1 fruit fly cellular context compared by ENCODE assay signal in genomic region chr3R:22547585-22548022, dm6.
TF ChIP-seq lines count a peak whose summit lies in the region.

Gene AdipoR (minus strand): TSS chr3R:22547846.

TF ChIP-seq in whole organism, embryonic, 481 proteins besides CTCF, POLR2A, EP300 and RAD21 (continued from another document and continues in another):
- TF ChIP-seq CG8290 (GFP tag; optimal IDR thresholded peaks at IDR 0.05; lab: Kevin White, UChicago) = no peak
- TF ChIP-seq CG8290 (tag; optimal IDR thresholded peaks at IDR 0.05; lab: Kevin White, UChicago) = peak in 1 of 2 experiments; percentile 64
- TF ChIP-seq cg (GFP tag; optimal IDR thresholded peaks at IDR 0.05; lab: Kevin White, UChicago) = no peak
- TF ChIP-seq NK7.1 (GFP tag; optimal IDR thresholded peaks at IDR 0.05; lab: Kevin White, UChicago) = no peak
- TF ChIP-seq E2f2 (GFP tag; IDR thresholded peaks at IDR 0.05; lab: Robert Waterston, UW) = peak; percentile 99
- TF ChIP-seq twi (tag; optimal IDR thresholded peaks at IDR 0.05; lab: Kevin White, UChicago) = peak; percentile 21
- peak in 1 of 2 experiments; percentile 5 for TF ChIP-seq Pdp1 (GFP tag; optimal IDR thresholded peaks at IDR 0.05; lab: Kevin White, UChicago)
- TF ChIP-seq cad (GFP tag; optimal IDR thresholded peaks at IDR 0.05; lab: Kevin White, UChicago) = no peak
- TF ChIP-seq trem (tag; optimal IDR thresholded peaks at IDR 0.05; lab: Kevin White, UChicago) = peak; percentile 77
- TF ChIP-seq YL-1 (GFP tag; optimal IDR thresholded peaks at IDR 0.05; lab: Kevin White, UChicago) = peak; percentile 92
- peak; percentile 7 for TF ChIP-seq CG15269 (tag; optimal IDR thresholded peaks at IDR 0.05; lab: Kevin White, UChicago)
- TF ChIP-seq p53 (GFP tag; optimal IDR thresholded peaks at IDR 0.05; lab: Kevin White, UChicago) = peak; percentile 65
- no peak for TF ChIP-seq H15 (GFP tag; IDR thresholded peaks at IDR 0.05; lab: Robert Waterston, UW)
- no peak for TF ChIP-seq CG30020 (tag; optimal IDR thresholded peaks at IDR 0.05; lab: Kevin White, UChicago)
- TF ChIP-seq Nf-YC (tag; optimal IDR thresholded peaks at IDR 0.05; lab: Kevin White, UChicago) = peak; percentile 39
- no peak for TF ChIP-seq CG11696 (GFP tag; IDR thresholded peaks at IDR 0.05; lab: Robert Waterston, UW)
- no peak for TF ChIP-seq jing (GFP tag; optimal IDR thresholded peaks at IDR 0.05; lab: Kevin White, UChicago)
- TF ChIP-seq nerfin-1 (tag; optimal IDR thresholded peaks at IDR 0.05; lab: Kevin White, UChicago) = no peak
- peak; percentile 56 for TF ChIP-seq CG13624 (GFP tag; optimal IDR thresholded peaks at IDR 0.05; lab: Kevin White, UChicago)
- no peak for TF ChIP-seq CG16863 (GFP tag; optimal IDR thresholded peaks at IDR 0.05; lab: Kevin White, UChicago)
- peak; percentile 95 to 99 for TF ChIP-seq crp (GFP tag; optimal IDR thresholded peaks at IDR 0.05; lab: Kevin White, UChicago)
- TF ChIP-seq vfl (GFP tag; optimal IDR thresholded peaks at IDR 0.05; lab: Kevin White, UChicago) = no peak
- peak; percentile 97 for TF ChIP-seq gfzf (GFP tag; optimal IDR thresholded peaks at IDR 0.05; lab: Kevin White, UChicago)
- TF ChIP-seq CG6683 (GFP tag; optimal IDR thresholded peaks at IDR 0.05; lab: Kevin White, UChicago) = no peak
- no peak for TF ChIP-seq Spps (tag; optimal IDR thresholded peaks at IDR 0.05; lab: Kevin White, UChicago)
- no peak for TF ChIP-seq crc (GFP tag; optimal IDR thresholded peaks at IDR 0.05; lab: Kevin White, UChicago)
- peak; percentile 29 for TF ChIP-seq CG9727 (GFP tag; optimal IDR thresholded peaks at IDR 0.05; lab: Kevin White, UChicago)
- no peak for TF ChIP-seq ranshi (GFP tag; IDR thresholded peaks at IDR 0.05; lab: Robert Waterston, UW)
- TF ChIP-seq CG15601 (tag; optimal IDR thresholded peaks at IDR 0.05; lab: Kevin White, UChicago) = peak; percentile 5
- TF ChIP-seq org-1 (GFP tag; optimal IDR thresholded peaks at IDR 0.05; lab: Kevin White, UChicago) = no peak
- TF ChIP-seq maf-S (GFP tag; optimal IDR thresholded peaks at IDR 0.05; lab: Kevin White, UChicago) = no peak
- TF ChIP-seq Hmx (GFP tag; optimal IDR thresholded peaks at IDR 0.05; lab: Kevin White, UChicago) = no peak
- TF ChIP-seq CG15479 (GFP tag; optimal IDR thresholded peaks at IDR 0.05; lab: Kevin White, UChicago) = no peak
- no peak for TF ChIP-seq CG8478 (optimal IDR thresholded peaks at IDR 0.05; lab: Kevin White, UChicago)
- TF ChIP-seq gem (tag; optimal IDR thresholded peaks at IDR 0.05; lab: Kevin White, UChicago) = no peak
- peak; percentile 65 for TF ChIP-seq ci (GFP tag; IDR thresholded peaks at IDR 0.05; lab: Robert Waterston, UW)
- no peak for TF ChIP-seq CG17612 (GFP tag; IDR thresholded peaks at IDR 0.05; lab: Robert Waterston, UW)
- TF ChIP-seq CG2129 (GFP tag; IDR thresholded peaks at IDR 0.05; lab: Robert Waterston, UW; ENCODE audit: partially characterized antibody) = no peak
- TF ChIP-seq pum (GFP tag; optimal IDR thresholded peaks at IDR 0.05; lab: Kevin White, UChicago) = peak; percentile 6
- no peak for TF ChIP-seq da (GFP tag; optimal IDR thresholded peaks at IDR 0.05; lab: Kevin White, UChicago)
- no peak for TF ChIP-seq CG9609 (GFP tag; optimal IDR thresholded peaks at IDR 0.05; lab: Kevin White, UChicago)
- TF ChIP-seq dpn (GFP tag; optimal IDR thresholded peaks at IDR 0.05; lab: Kevin White, UChicago) = no peak
- peak; percentile 35 for TF ChIP-seq kni (GFP tag; optimal IDR thresholded peaks at IDR 0.05; lab: Kevin White, UChicago)
- peak; percentile 55 for TF ChIP-seq knrl (GFP tag; IDR thresholded peaks at IDR 0.05; lab: Robert Waterston, UW; ENCODE audit: partially characterized antibody)
- TF ChIP-seq CG2889 (GFP tag; IDR thresholded peaks at IDR 0.05; lab: Robert Waterston, UW) = no peak
- peak; percentile 65 for TF ChIP-seq Sin3A (optimal IDR thresholded peaks at IDR 0.05; lab: Kevin White, UChicago)
- TF ChIP-seq CG4617 (GFP tag; optimal IDR thresholded peaks at IDR 0.05; lab: Kevin White, UChicago; ENCODE audit: borderline replicate concordance) = peak; percentile 91
- peak; percentile 47 for TF ChIP-seq Scr (GFP tag; IDR thresholded peaks at IDR 0.05; lab: Robert Waterston, UW; ENCODE audit: partially characterized antibody)
- no peak for TF ChIP-seq eyg (GFP tag; optimal IDR thresholded peaks at IDR 0.05; lab: Kevin White, UChicago)
- peak; percentile 34 for TF ChIP-seq CG12155 (GFP tag; optimal IDR thresholded peaks at IDR 0.05; lab: Kevin White, UChicago)
- TF ChIP-seq HLH54F (GFP tag; optimal IDR thresholded peaks at IDR 0.05; lab: Kevin White, UChicago) = peak; percentile 19
- peak; percentile 56 for TF ChIP-seq CG10267 (tag; optimal IDR thresholded peaks at IDR 0.05; lab: Kevin White, UChicago)
- TF ChIP-seq cato (GFP tag; optimal IDR thresholded peaks at IDR 0.05; lab: Kevin White, UChicago; ENCODE audit: borderline replicate concordance) = no peak
- no peak for TF ChIP-seq shn (GFP tag; optimal IDR thresholded peaks at IDR 0.05; lab: Kevin White, UChicago)
- TF ChIP-seq CG2712 (tag; optimal IDR thresholded peaks at IDR 0.05; lab: Kevin White, UChicago) = peak; percentile 40
- TF ChIP-seq ac (GFP tag; optimal IDR thresholded peaks at IDR 0.05; lab: Kevin White, UChicago) = no peak
- no peak for TF ChIP-seq C15 (GFP tag; IDR thresholded peaks at IDR 0.05; lab: Robert Waterston, UW)
- no peak for TF ChIP-seq br (optimal IDR thresholded peaks at IDR 0.05; lab: Kevin White, UChicago)
- no peak for TF ChIP-seq klu (GFP tag; IDR thresholded peaks at IDR 0.05; lab: Robert Waterston, UW)
- TF ChIP-seq ERR (GFP tag; optimal IDR thresholded peaks at IDR 0.05; lab: Kevin White, UChicago) = no peak
- no peak for TF ChIP-seq Gug (GFP tag; IDR thresholded peaks at IDR 0.05; lab: Robert Waterston, UW)
- TF ChIP-seq bcd (GFP tag; optimal IDR thresholded peaks at IDR 0.05; lab: Kevin White, UChicago) = peak; percentile 34
- TF ChIP-seq Hr39 (optimal IDR thresholded peaks at IDR 0.05; lab: Kevin White, UChicago) = no peak
- TF ChIP-seq ab (GFP tag; optimal IDR thresholded peaks at IDR 0.05; lab: Kevin White, UChicago) = no peak
- no peak for TF ChIP-seq insv (GFP tag; optimal IDR thresholded peaks at IDR 0.05; lab: Kevin White, UChicago)
- TF ChIP-seq CG31224 (GFP tag; IDR thresholded peaks at IDR 0.05; lab: Robert Waterston, UW) = no peak
- no peak for TF ChIP-seq CG30403 (GFP tag; optimal IDR thresholded peaks at IDR 0.05; lab: Kevin White, UChicago)
- TF ChIP-seq phol (tag; optimal IDR thresholded peaks at IDR 0.05; lab: Kevin White, UChicago) = peak; percentile 69
- TF ChIP-seq CG7839 (tag; optimal IDR thresholded peaks at IDR 0.05; lab: Kevin White, UChicago) = peak; percentile 11
- no peak for TF ChIP-seq CG14965 (GFP tag; optimal IDR thresholded peaks at IDR 0.05; lab: Kevin White, UChicago; ENCODE audit: borderline replicate concordance)
- no peak for TF ChIP-seq ttk (GFP tag; IDR thresholded peaks at IDR 0.05; lab: Robert Waterston, UW)
- TF ChIP-seq CG12769 (tag; optimal IDR thresholded peaks at IDR 0.05; lab: Kevin White, UChicago) = peak; percentile 55
- no peak for TF ChIP-seq CG17568 (GFP tag; optimal IDR thresholded peaks at IDR 0.05; lab: Kevin White, UChicago)
- peak; percentile 38 for TF ChIP-seq nau (GFP tag; optimal IDR thresholded peaks at IDR 0.05; lab: Kevin White, UChicago)
- TF ChIP-seq CG16779 (GFP tag; IDR thresholded peaks at IDR 0.05; lab: Robert Waterston, UW) = no peak
- TF ChIP-seq Ptx1 (GFP tag; IDR thresholded peaks at IDR 0.05; lab: Robert Waterston, UW) = 0 out of 2 replicates have a peak, but pooled peaks have one; percentile 14
- TF ChIP-seq Fer3 (tag; optimal IDR thresholded peaks at IDR 0.05; lab: Kevin White, UChicago) = no peak
- no peak for TF ChIP-seq caup (GFP tag; optimal IDR thresholded peaks at IDR 0.05; lab: Kevin White, UChicago; ENCODE audit: severe bottlenecking)
- peak; percentile 48 for TF ChIP-seq lab (GFP tag; optimal IDR thresholded peaks at IDR 0.05; lab: Kevin White, UChicago)
- TF ChIP-seq Trl (optimal IDR thresholded peaks at IDR 0.05; lab: Kevin White, UChicago) = no peak
- TF ChIP-seq Trl (GFP tag; optimal IDR thresholded peaks at IDR 0.05; lab: Kevin White, UChicago) = peak; percentile 11
- peak; percentile 56 for TF ChIP-seq HmgZ (tag; optimal IDR thresholded peaks at IDR 0.05; lab: Kevin White, UChicago)
- no peak for TF ChIP-seq Doc3 (GFP tag; IDR thresholded peaks at IDR 0.05; lab: Robert Waterston, UW; ENCODE audit: partially characterized antibody)
- TF ChIP-seq fd96Cb (tag; optimal IDR thresholded peaks at IDR 0.05; lab: Kevin White, UChicago) = no peak
- TF ChIP-seq CG8281 (tag; optimal IDR thresholded peaks at IDR 0.05; lab: Kevin White, UChicago) = no peak
- peak; percentile 42 for TF ChIP-seq sug (tag; optimal IDR thresholded peaks at IDR 0.05; lab: Kevin White, UChicago)
- TF ChIP-seq GATAe (GFP tag; conservative IDR thresholded peaks at IDR 0.05; lab: Robert Waterston, UW) = no peak
- TF ChIP-seq CG4282 (GFP tag; optimal IDR thresholded peaks at IDR 0.05; lab: Kevin White, UChicago) = peak; percentile 26
- no peak for TF ChIP-seq peb (GFP tag; IDR thresholded peaks at IDR 0.05; lab: Robert Waterston, UW)
- 0 out of 2 replicates have a peak, but pooled peaks have one; percentile 8 for TF ChIP-seq chm (GFP tag; IDR thresholded peaks at IDR 0.05; lab: Robert Waterston, UW)
- no peak for TF ChIP-seq CG18764 (GFP tag; optimal IDR thresholded peaks at IDR 0.05; lab: Kevin White, UChicago)
- TF ChIP-seq CHES-1-like (GFP tag; optimal IDR thresholded peaks at IDR 0.05; lab: Kevin White, UChicago) = peak; percentile 38
- TF ChIP-seq vvl (GFP tag; IDR thresholded peaks at IDR 0.05; lab: Robert Waterston, UW) = peak; percentile 52; the same call in 1 of the 2 replicates
- TF ChIP-seq CG9876 (GFP tag; optimal IDR thresholded peaks at IDR 0.05; lab: Kevin White, UChicago) = no peak
- peak; percentile 3 for TF ChIP-seq CG17912 (GFP tag; optimal IDR thresholded peaks at IDR 0.05; lab: Kevin White, UChicago)
- TF ChIP-seq gsb-n (tag; optimal IDR thresholded peaks at IDR 0.05; lab: Kevin White, UChicago) = peak; percentile 25
- no peak for TF ChIP-seq Stat92E (GFP tag; optimal IDR thresholded peaks at IDR 0.05; lab: Kevin White, UChicago)
- TF ChIP-seq Meics (GFP tag; optimal IDR thresholded peaks at IDR 0.05; lab: Kevin White, UChicago) = peak; percentile 95
- no peak for TF ChIP-seq psq (GFP tag; optimal IDR thresholded peaks at IDR 0.05; lab: Kevin White, UChicago)
- TF ChIP-seq ro (GFP tag; IDR thresholded peaks at IDR 0.05; lab: Robert Waterston, UW) = no peak
- TF ChIP-seq Dek (tag; optimal IDR thresholded peaks at IDR 0.05; lab: Kevin White, UChicago) = no peak
- TF ChIP-seq CG15514 (GFP tag; optimal IDR thresholded peaks at IDR 0.05; lab: Kevin White, UChicago) = peak; percentile 77
- peak; percentile 95 for TF ChIP-seq zf30C (GFP tag; optimal IDR thresholded peaks at IDR 0.05; lab: Kevin White, UChicago)
- TF ChIP-seq CG6254 (GFP tag; optimal IDR thresholded peaks at IDR 0.05; lab: Kevin White, UChicago) = no peak
- peak; percentile 8 for TF ChIP-seq dmrt11E (tag; optimal IDR thresholded peaks at IDR 0.05; lab: Kevin White, UChicago)
- TF ChIP-seq kay (GFP tag; optimal IDR thresholded peaks at IDR 0.05; lab: Kevin White, UChicago) = peak; percentile 42
- peak; percentile 14 for TF ChIP-seq CG13775 (GFP tag; optimal IDR thresholded peaks at IDR 0.05; lab: Kevin White, UChicago)
- no peak for TF ChIP-seq H2.0 (GFP tag; IDR thresholded peaks at IDR 0.05; lab: Robert Waterston, UW)
- peak; percentile 91 for TF ChIP-seq Med (GFP tag; lab: Kevin White, UChicago)
- no peak for TF ChIP-seq CG2875 (GFP tag; optimal IDR thresholded peaks at IDR 0.05; lab: Kevin White, UChicago)
- peak; percentile 28; the same call in 1 of the 2 replicates for TF ChIP-seq onecut (GFP tag; IDR thresholded peaks at IDR 0.05; lab: Robert Waterston, UW)
- peak; percentile 5 for TF ChIP-seq D19A (tag; optimal IDR thresholded peaks at IDR 0.05; lab: Kevin White, UChicago)
- peak; percentile 37 for TF ChIP-seq zen (tag; optimal IDR thresholded peaks at IDR 0.05; lab: Kevin White, UChicago)
- peak; percentile 93 for TF ChIP-seq MESR4 (GFP tag; optimal IDR thresholded peaks at IDR 0.05; lab: Kevin White, UChicago)
- TF ChIP-seq hkb (optimal IDR thresholded peaks at IDR 0.05; lab: Kevin White, UChicago) = no peak
- peak; percentile 28; the same call in 1 of the 2 replicates for TF ChIP-seq hkb (GFP tag; IDR thresholded peaks at IDR 0.05; lab: Robert Waterston, UW)
- no peak for TF ChIP-seq zen2 (GFP tag; IDR thresholded peaks at IDR 0.05; lab: Robert Waterston, UW; ENCODE audit: partially characterized antibody)
- no peak for TF ChIP-seq CG11093 (GFP tag; IDR thresholded peaks at IDR 0.05; lab: Robert Waterston, UW)
- no peak for TF ChIP-seq Hsf (GFP tag; optimal IDR thresholded peaks at IDR 0.05; lab: Kevin White, UChicago)
- no peak for TF ChIP-seq hbn (GFP tag; IDR thresholded peaks at IDR 0.05; lab: Robert Waterston, UW; ENCODE audit: partially characterized antibody)
- TF ChIP-seq Sox100B (GFP tag; optimal IDR thresholded peaks at IDR 0.05; lab: Kevin White, UChicago) = no peak
- TF ChIP-seq sc (optimal IDR thresholded peaks at IDR 0.05; lab: Kevin White, UChicago) = no peak
- no peak for TF ChIP-seq sc (GFP tag; optimal IDR thresholded peaks at IDR 0.05; lab: Kevin White, UChicago)
- no peak for TF ChIP-seq CG3726 (GFP tag; IDR thresholded peaks at IDR 0.05; lab: Robert Waterston, UW)
- peak; percentile 16 for TF ChIP-seq bab2 (GFP tag; optimal IDR thresholded peaks at IDR 0.05; lab: Kevin White, UChicago)
- TF ChIP-seq CG15073 (GFP tag; optimal IDR thresholded peaks at IDR 0.05; lab: Kevin White, UChicago) = no peak
- no peak for TF ChIP-seq Bteb2 (GFP tag; optimal IDR thresholded peaks at IDR 0.05; lab: Kevin White, UChicago)
- no peak for TF ChIP-seq fru (optimal IDR thresholded peaks at IDR 0.05; lab: Kevin White, UChicago)
- TF ChIP-seq mam (GFP tag; optimal IDR thresholded peaks at IDR 0.05; lab: Kevin White, UChicago) = no peak
- TF ChIP-seq dati (GFP tag; IDR thresholded peaks at IDR 0.05; lab: Robert Waterston, UW) = no peak
- 0 out of 2 replicates have a peak, but pooled peaks have one; percentile 41 for TF ChIP-seq ato (GFP tag; IDR thresholded peaks at IDR 0.05; lab: Robert Waterston, UW; ENCODE audit: partially characterized antibody)
- no peak for TF ChIP-seq CG42726 (GFP tag; IDR thresholded peaks at IDR 0.05; lab: Robert Waterston, UW; ENCODE audit: partially characterized antibody)
- no peak for TF ChIP-seq tap (tag; optimal IDR thresholded peaks at IDR 0.05; lab: Kevin White, UChicago)
- TF ChIP-seq CG14441 (GFP tag; IDR thresholded peaks at IDR 0.05; lab: Robert Waterston, UW) = no peak
- TF ChIP-seq cwo (GFP tag; optimal IDR thresholded peaks at IDR 0.05; lab: Kevin White, UChicago) = no peak
